Fruit fly (Drosophila melanogaster): ENCODE results near the gene TfIIB.
A peak's percentile ranks its signal among the peaks of the same experiment; 100 is the strongest.

Gene TfIIB

dm6 chr2L:10479859-10480258, 48.7 kb downstream of the TfIIB start (continued):
- TF ChIP-seq Six4 (GFP tag; optimal IDR thresholded peaks at IDR 0.05) (no peak), Camta (GFP tag; optimal IDR thresholded peaks at IDR 0.05) (no peak), tgo (GFP tag; IDR thresholded peaks at IDR 0.05) (no peak), CG30403 (GFP tag; optimal IDR thresholded peaks at IDR 0.05) (no peak), bab2 (GFP tag; optimal IDR thresholded peaks at IDR 0.05) (no peak), CG2199 (GFP tag; IDR thresholded peaks at IDR 0.05) (no peak), pzg (GFP tag; optimal IDR thresholded peaks at IDR 0.05) (peak; percentile 58), D19B (GFP tag; optimal IDR thresholded peaks at IDR 0.05) (no peak), cato (GFP tag; optimal IDR thresholded peaks at IDR 0.05; ENCODE audit: borderline replicate concordance) (no peak), sr (GFP tag; IDR thresholded peaks at IDR 0.05) (no peak; the same call in 2 of the 3 replicates), CG17361 (GFP tag; IDR thresholded peaks at IDR 0.05) (no peak), lbe (GFP tag; optimal IDR thresholded peaks at IDR 0.05) (peak; percentile 49), CG12659 (GFP tag; optimal IDR thresholded peaks at IDR 0.05) (peak; percentile 14), Dll (GFP tag; IDR thresholded peaks at IDR 0.05; ENCODE audit: partially characterized antibody) (peak; percentile 64; the same call in 3 of the 4 replicates), dysf (GFP tag; IDR thresholded peaks at IDR 0.05) (no peak), CrebB (tag; optimal IDR thresholded peaks at IDR 0.05) (no peak), lmd (GFP tag; IDR thresholded peaks at IDR 0.05) (no peak), NC2α (GFP tag; optimal IDR thresholded peaks at IDR 0.05) (no peak), C15 (GFP tag; IDR thresholded peaks at IDR 0.05) (no peak), CG4707 (GFP tag; optimal IDR thresholded peaks at IDR 0.05) (no peak), CG9215 (GFP tag; IDR thresholded peaks at IDR 0.05) (no peak), chm (GFP tag; IDR thresholded peaks at IDR 0.05) (no peak), insv (GFP tag; optimal IDR thresholded peaks at IDR 0.05) (no peak), dati (GFP tag; IDR thresholded peaks at IDR 0.05) (no peak), hth (optimal IDR thresholded peaks at IDR 0.05) (no peak), Ptx1 (GFP tag; IDR thresholded peaks at IDR 0.05) (no peak), CG11398 (GFP tag; optimal IDR thresholded peaks at IDR 0.05) (no peak), pan (optimal IDR thresholded peaks at IDR 0.05) (no peak), pan (GFP tag; optimal IDR thresholded peaks at IDR 0.05 in 1 of 2, IDR thresholded peaks at IDR 0.05 in 1 of 2) (no peak), CG13123 (GFP tag; optimal IDR thresholded peaks at IDR 0.05) (no peak), CG14710 (tag; optimal IDR thresholded peaks at IDR 0.05) (peak; percentile 30), Vsx1 (GFP tag; optimal IDR thresholded peaks at IDR 0.05) (no peak), stwl (tag; optimal IDR thresholded peaks at IDR 0.05) (peak; percentile 75), CG17612 (GFP tag; IDR thresholded peaks at IDR 0.05) (no peak), CG9727 (GFP tag; optimal IDR thresholded peaks at IDR 0.05) (no peak), Sox100B (GFP tag; optimal IDR thresholded peaks at IDR 0.05) (no peak), CG17186 (GFP tag; optimal IDR thresholded peaks at IDR 0.05) (no peak), dm (GFP tag; optimal IDR thresholded peaks at IDR 0.05) (no peak), CG11085 (GFP tag; IDR thresholded peaks at IDR 0.05) (no peak), CG30431 (GFP tag; optimal IDR thresholded peaks at IDR 0.05) (no peak), CG6791 (GFP tag; IDR thresholded peaks at IDR 0.05; ENCODE audit: partially characterized antibody) (peak; percentile 42; the same call in 1 of the 3 replicates), Hey (tag; optimal IDR thresholded peaks at IDR 0.05) (no peak), grau (tag; optimal IDR thresholded peaks at IDR 0.05) (no peak), tx (GFP tag; optimal IDR thresholded peaks at IDR 0.05) (no peak), wdn (GFP tag; IDR thresholded peaks at IDR 0.05) (no peak), CG7745 (tag; optimal IDR thresholded peaks at IDR 0.05) (no peak), Nf-YA (GFP tag; IDR thresholded peaks at IDR 0.05) (no peak), CG11456 (GFP tag; IDR thresholded peaks at IDR 0.05) (no peak), Oli (tag; optimal IDR thresholded peaks at IDR 0.05) (no peak), gcm (GFP tag; optimal IDR thresholded peaks at IDR 0.05) (no peak), row (GFP tag; IDR thresholded peaks at IDR 0.05) (no peak), CG9609 (GFP tag; optimal IDR thresholded peaks at IDR 0.05) (no peak), CG3281 (GFP tag; optimal IDR thresholded peaks at IDR 0.05) (no peak)
